Worm (Caenorhabditis elegans): ENCODE measurements around the gene C50F4.12.

DNA sequence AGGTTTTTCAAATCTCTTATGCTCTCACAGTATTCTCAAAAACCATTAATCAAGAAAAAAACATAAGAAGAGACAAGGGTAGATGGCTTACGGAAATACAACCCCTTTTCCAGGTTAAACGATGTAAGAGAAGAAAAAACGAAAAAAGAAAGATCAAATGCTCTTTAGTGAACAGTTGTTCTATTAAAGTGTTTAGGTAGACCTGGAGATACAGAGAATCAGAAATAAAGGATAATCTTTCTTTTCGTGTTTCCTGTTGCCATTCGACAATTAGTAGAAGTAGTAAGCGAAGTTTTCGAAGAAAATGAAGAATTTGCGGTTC lies 43.7 kb upstream of the C50F4.12 start, which contains the start of gene K09G1.1:
- TF ChIP-seq tab-1 (GFP tag; IDR thresholded peaks at IDR 0.05) (no peak), ztf-23 (GFP tag; IDR thresholded peaks at IDR 0.05) (no peak), cog-1 (tag; optimal IDR thresholded peaks at IDR 0.05) (no peak), med-1 (GFP tag; optimal IDR thresholded peaks at IDR 0.05; ENCODE audit: insufficient read depth) (no peak), ref-1 (GFP tag; conservative IDR thresholded peaks at IDR 0.05) (no peak), T22C8.4 (GFP tag; IDR thresholded peaks at IDR 0.05) (no peak), ztf-29 (GFP tag; IDR thresholded peaks at IDR 0.05) (no peak)

Data from whole organism, midembryonic.